Fruit fly (Drosophila melanogaster) whole organism, embryonic: ENCODE measurements around the gene CG13404.

ENCODE experiments used
- CG12219 ChIP-seq: fragments of 200-800 bp; sonication (Bioruptor generic); optimal IDR thresholded peaks from 3 replicates; lab custom pipeline; 2018; ENCODE audit warnings: missing biosample characterization, mild to moderate bottlenecking, missing genetic modification characterization
- CG12236 ChIP-seq: fragments of 200-800 bp; sonication (Bioruptor generic); optimal IDR thresholded peaks from 2 replicates; lab custom pipeline; 2016; ENCODE audit warnings: missing biosample characterization, missing genetic modification characterization
- CG12744 ChIP-seq: fragments of 200-800 bp; sonication (Bioruptor generic); optimal IDR thresholded peaks from 2 replicates; lab custom pipeline; 2016; ENCODE audit warnings: missing biosample characterization, missing genetic modification characterization
- CG14050 ChIP-seq: fragments of 200-800 bp; sonication (Bioruptor generic); IDR thresholded peaks from 3 replicates; pipeline ENCODE4 v1.3.6; 2022; ENCODE audit warnings: missing biosample characterization, missing genetic modification characterization
- CG1602 ChIP-seq: fragments of 200-800 bp; sonication (Bioruptor generic); optimal IDR thresholded peaks from 3 replicates; lab custom pipeline; 2016; ENCODE audit warnings: missing biosample characterization, missing genetic modification characterization
- CG16815 ChIP-seq: fragments of 200-800 bp; sonication (Bioruptor generic); optimal IDR thresholded peaks from 3 replicates; lab custom pipeline; 2017; ENCODE audit warnings: missing biosample characterization, mild to moderate bottlenecking, missing genetic modification characterization
- CG1792 ChIP-seq: fragments of 200-800 bp; sonication (Bioruptor generic); optimal IDR thresholded peaks from 2 replicates; lab custom pipeline; 2016; ENCODE audit warnings: missing biosample characterization, missing genetic modification characterization
- CG1832 ChIP-seq: fragments of 200-800 bp; sonication (Bioruptor generic); optimal IDR thresholded peaks from 2 replicates; lab custom pipeline; 2017; ENCODE audit warnings: missing biosample characterization, mild to moderate bottlenecking, missing genetic modification characterization, inconsistent platforms
- CG18764 ChIP-seq: fragments of 200-800 bp; sonication (Bioruptor generic); optimal IDR thresholded peaks from 3 replicates; lab custom pipeline; 2016; ENCODE audit warnings: missing biosample characterization, missing genetic modification characterization
- CG2712 ChIP-seq: fragments of 200-800 bp; optimal IDR thresholded peaks from 3 replicates; lab custom pipeline; 2019; ENCODE audit warnings: missing biosample characterization, mild to moderate bottlenecking, missing genetic modification characterization, moderate library complexity
- CG34224 ChIP-seq: fragments of 200-800 bp; sonication (Bioruptor generic); IDR thresholded peaks from 3 replicates; pipeline ENCODE4 v1.3.6; 2022; ENCODE audit warnings: missing biosample characterization, missing genetic modification characterization; ENCODE audit not compliant: partially characterized antibody
- CG4328 ChIP-seq: fragments of 200-800 bp; sonication (Bioruptor generic); optimal IDR thresholded peaks from 3 replicates; lab custom pipeline; 2017; ENCODE audit warnings: missing biosample characterization, missing genetic modification reagents, missing genetic modification characterization
- CG4617 ChIP-seq: fragments of 200-800 bp; sonication (Bioruptor generic); optimal IDR thresholded peaks from 3 replicates; lab custom pipeline; 2016; ENCODE audit warnings: missing biosample characterization, missing genetic modification characterization, borderline replicate concordance
- CG6272 ChIP-seq: fragments of 200-800 bp; sonication (Bioruptor generic); IDR thresholded peaks from 2 replicates; pipeline ENCODE4 v1.3.6; 2022; ENCODE audit warnings: missing biosample characterization, missing genetic modification characterization
- CG6854 ChIP-seq: fragments of 200-800 bp; sonication (Bioruptor generic); optimal IDR thresholded peaks from 3 replicates; lab custom pipeline; 2017; ENCODE audit warnings: missing biosample characterization, mild to moderate bottlenecking, missing genetic modification characterization
- CG7839 ChIP-seq: fragments of 200-800 bp; sonication (Bioruptor generic); optimal IDR thresholded peaks from 3 replicates; lab custom pipeline; 2018; ENCODE audit warnings: missing biosample characterization, mild to moderate bottlenecking, missing genetic modification characterization, moderate library complexity
- CG8388 ChIP-seq: fragments of 200-800 bp; sonication (Bioruptor generic); optimal IDR thresholded peaks from 2 replicates; lab custom pipeline; 2019; ENCODE audit warnings: missing biosample characterization, mild to moderate bottlenecking, missing genetic modification characterization, moderate library complexity
- CG9437 ChIP-seq: fragments of 200-800 bp; sonication (Bioruptor generic); optimal IDR thresholded peaks from 2 replicates; lab custom pipeline; 2018; ENCODE audit warnings: missing biosample characterization, mild to moderate bottlenecking, missing genetic modification characterization
- CG9817 ChIP-seq: fragments of 200-800 bp; sonication (Bioruptor generic); optimal IDR thresholded peaks from 2 replicates; lab custom pipeline; 2018; ENCODE audit warnings: missing biosample characterization, mild to moderate bottlenecking, missing genetic modification characterization, moderate library complexity
- CkIIα-i1 ChIP-seq: fragments of 200-800 bp; sonication (Bioruptor generic); IDR thresholded peaks from 2 replicates; pipeline ENCODE4 v1.3.6; 2022; ENCODE audit warnings: missing biosample characterization, missing genetic modification characterization
- Dll ChIP-seq: fragments of 200-800 bp; sonication (Bioruptor generic); IDR thresholded peaks from 4 replicates; pipeline ENCODE4 v1.3.6; 2022; ENCODE audit warnings: missing biosample characterization, missing genetic modification characterization; ENCODE audit not compliant: partially characterized antibody
- GATAe ChIP-seq: fragments of 200-800 bp; sonication (Bioruptor generic); conservative IDR thresholded peaks from 2 replicates; pipeline ENCODE4 v1.3.6; 2022; ENCODE audit warnings: missing biosample characterization, missing genetic modification characterization
- Gsc ChIP-seq: fragments of 200-800 bp; sonication (Bioruptor generic); IDR thresholded peaks from 2 replicates; pipeline ENCODE4 v1.3.6; 2022; ENCODE audit warnings: missing biosample characterization, missing genetic modification characterization
- H15 ChIP-seq: fragments of 200-800 bp; sonication (Bioruptor generic); IDR thresholded peaks from 3 replicates; pipeline ENCODE4 v1.3.6; 2022; ENCODE audit warnings: missing biosample characterization, missing genetic modification characterization
- Hmr ChIP-seq: fragments of 200-800 bp; sonication (Bioruptor generic); optimal IDR thresholded peaks from 3 replicates; lab custom pipeline; 2017; ENCODE audit warnings: mild to moderate bottlenecking, missing biosample characterization, missing genetic modification reagents, missing genetic modification characterization
- MBD-R2 ChIP-seq: fragments of 200-800 bp; sonication (Bioruptor generic); IDR thresholded peaks from 2 replicates; pipeline ENCODE4 v1.3.6; 2022; ENCODE audit warnings: missing biosample characterization, missing genetic modification characterization
- Max ChIP-seq: fragments of 200-800 bp; sonication (Bioruptor generic); optimal IDR thresholded peaks from 2 replicates; lab custom pipeline; 2016; ENCODE audit warnings: missing biosample characterization, mild to moderate bottlenecking, missing genetic modification characterization
- Med ChIP-seq: fragments of 200-800 bp; sonication (Bioruptor generic); peaks from one replicate; lab custom pipeline; 2016; ENCODE audit warnings: missing biosample characterization, missing genetic modification characterization, mild to moderate bottlenecking, inconsistent platforms, moderate library complexity
- Mes4 ChIP-seq: fragments of 200-800 bp; sonication (Bioruptor generic); optimal IDR thresholded peaks from 2 replicates; lab custom pipeline; 2016; ENCODE audit warnings: missing biosample characterization, missing genetic modification characterization
- Neu2 ChIP-seq: fragments of 200-800 bp; sonication (Bioruptor generic); optimal IDR thresholded peaks from 3 replicates; lab custom pipeline; 2016; ENCODE audit warnings: missing biosample characterization, missing genetic modification characterization, borderline replicate concordance
- PHDP ChIP-seq: fragments of 200-800 bp; sonication (Bioruptor generic); optimal IDR thresholded peaks from 3 replicates; lab custom pipeline; 2018; ENCODE audit warnings: missing biosample characterization, mild to moderate bottlenecking, missing genetic modification characterization, moderate library complexity
- Sin3A ChIP-seq: fragments of >200 bp; optimal IDR thresholded peaks from 2 replicates; lab custom pipeline; 2018
- Sry-β ChIP-seq: fragments of 200-800 bp; sonication (Bioruptor generic); optimal IDR thresholded peaks from 2 replicates; lab custom pipeline; 2018; ENCODE audit warnings: missing biosample characterization, mild to moderate bottlenecking, missing genetic modification characterization, moderate library complexity
- Sry-δ ChIP-seq: fragments of 200-800 bp; sonication (Bioruptor generic); optimal IDR thresholded peaks from 2 replicates; lab custom pipeline; 2016; ENCODE audit warnings: missing biosample characterization, missing genetic modification characterization
- Usf ChIP-seq: fragments of 200-800 bp; sonication (Bioruptor generic); optimal IDR thresholded peaks from 2 replicates; lab custom pipeline; 2017; ENCODE audit warnings: missing genotype, missing biosample characterization, missing genetic modification characterization
- Vsx1 ChIP-seq: fragments of 200-800 bp; sonication (Bioruptor generic); optimal IDR thresholded peaks from 2 replicates; lab custom pipeline; 2017; ENCODE audit warnings: missing biosample characterization, mild to moderate bottlenecking, missing genetic modification characterization, missing genetic modification reagents
- aop ChIP-seq: fragments of 200-800 bp; sonication (Bioruptor generic); IDR thresholded peaks from 2 replicates; pipeline ENCODE4 v1.3.6; 2022; ENCODE audit warnings: missing biosample characterization, missing genetic modification characterization
- bcd ChIP-seq: fragments of 200-800 bp; sonication (Bioruptor generic); optimal IDR thresholded peaks from 2 replicates; lab custom pipeline; 2017; ENCODE audit warnings: missing biosample characterization, mild to moderate bottlenecking, missing genetic modification characterization
- crc ChIP-seq: fragments of 200-800 bp; sonication (Bioruptor generic); optimal IDR thresholded peaks from 2 replicates; lab custom pipeline; 2016; ENCODE audit warnings: missing biosample characterization, missing genetic modification characterization
- cwo ChIP-seq: fragments of 200-800 bp; sonication (Bioruptor generic); optimal IDR thresholded peaks from 3 replicates; lab custom pipeline; 2017; ENCODE audit warnings: missing biosample characterization, missing genetic modification characterization, mild to moderate bottlenecking, moderate library complexity, missing genetic modification reagents
- danr ChIP-seq: fragments of 200-800 bp; sonication (Bioruptor generic); IDR thresholded peaks from 2 replicates; pipeline ENCODE4 v1.3.6; 2022; ENCODE audit warnings: missing biosample characterization, missing genetic modification characterization
- fd64A ChIP-seq: fragments of 200-800 bp; sonication (Bioruptor generic); optimal IDR thresholded peaks from 3 replicates; lab custom pipeline; 2018; ENCODE audit warnings: missing biosample characterization, mild to moderate bottlenecking, missing genetic modification characterization
- fru ChIP-seq: fragments of >200 bp; optimal IDR thresholded peaks from 2 replicates; lab custom pipeline; 2017
- kay ChIP-seq: fragments of 200-800 bp; sonication (Bioruptor generic); optimal IDR thresholded peaks from 2 replicates; lab custom pipeline; 2016; ENCODE audit warnings: missing biosample characterization, missing genetic modification characterization
- pb ChIP-seq: fragments of 200-800 bp; sonication (Bioruptor generic); optimal IDR thresholded peaks from 3 replicates; lab custom pipeline; 2016; ENCODE audit warnings: missing biosample characterization, missing genetic modification characterization
- sima ChIP-seq: fragments of 200-800 bp; sonication (Bioruptor generic); optimal IDR thresholded peaks from 2 replicates; lab custom pipeline; 2016; ENCODE audit warnings: missing biosample characterization, missing genetic modification characterization
- ssp ChIP-seq: fragments of 200-800 bp; sonication (Bioruptor generic); IDR thresholded peaks from 2 replicates; pipeline ENCODE4 v1.3.6; 2022; ENCODE audit warnings: missing biosample characterization, missing genetic modification characterization
- stc ChIP-seq: fragments of 200-800 bp; sonication (Bioruptor generic); IDR thresholded peaks from 2 replicates; pipeline ENCODE4 v1.3.6; 2022; ENCODE audit warnings: missing biosample characterization, missing genetic modification characterization
- tgo ChIP-seq: fragments of 200-800 bp; sonication (Bioruptor generic); IDR thresholded peaks from 3 replicates; pipeline ENCODE4 v1.3.6; 2022; ENCODE audit warnings: missing biosample characterization, missing genetic modification characterization
- zf30C ChIP-seq: fragments of 200-800 bp; sonication (Bioruptor generic); optimal IDR thresholded peaks from 3 replicates; lab custom pipeline; 2018; ENCODE audit warnings: missing biosample characterization, mild to moderate bottlenecking, missing genetic modification characterization
- zfh1 ChIP-seq: fragments of 200-800 bp; sonication (Bioruptor generic); IDR thresholded peaks from 3 replicates; pipeline ENCODE4 v1.3.6; 2022; ENCODE audit warnings: missing biosample characterization, missing genetic modification characterization

The CG13404 gene

dm6 chrX:14237873-14238394 lies 28.1 kb downstream of the CG13404 start, which contains the start of the genes Fbxl4 and Dus2 (continued):
- TF ChIP-seq fd64A: peak; percentile 49
- TF ChIP-seq CG9817 (tag; lab: Kevin White, UChicago): peak; percentile 91
- TF ChIP-seq CG1792 (GFP tag; lab: Kevin White, UChicago): peak; percentile 99
- no peak for TF ChIP-seq CG1832
- TF ChIP-seq zf30C (GFP tag; lab: Kevin White, UChicago): peak; percentile 74
- TF ChIP-seq Max (GFP tag; lab: Kevin White, UChicago): peak; percentile 92
- TF ChIP-seq CG16815 (GFP tag; lab: Kevin White, UChicago): peak; percentile 94
- peak; percentile 73 for TF ChIP-seq sima (GFP tag; lab: Kevin White, UChicago)
- TF ChIP-seq CG18764 (GFP tag; lab: Kevin White, UChicago): peak; percentile 97
- TF ChIP-seq fru (lab: Kevin White, UChicago): no peak
- TF ChIP-seq GATAe (GFP tag; lab: Robert Waterston, UW): peak; percentile 74
- peak; percentile 94 for TF ChIP-seq zfh1 (GFP tag; lab: Robert Waterston, UW)
- TF ChIP-seq CG1602: peak; percentile 94
- TF ChIP-seq CkIIα-i1 (GFP tag; lab: Robert Waterston, UW): peak; percentile 70
- TF ChIP-seq CG12219 (GFP tag; lab: Kevin White, UChicago): peak; percentile 83
- TF ChIP-seq CG34224 (GFP tag; lab: Robert Waterston, UW): no peak
- peak; percentile 80 for TF ChIP-seq Gsc (GFP tag; lab: Robert Waterston, UW)
- peak; percentile 91 for TF ChIP-seq H15 (GFP tag; lab: Robert Waterston, UW)
- peak; percentile 93 for TF ChIP-seq CG7839
- peak; percentile 88 for TF ChIP-seq kay (GFP tag; lab: Kevin White, UChicago)
- TF ChIP-seq ssp (GFP tag; lab: Robert Waterston, UW): peak; percentile 85
- TF ChIP-seq crc (GFP tag; lab: Kevin White, UChicago): peak; percentile 49
- peak; percentile 81 for TF ChIP-seq danr (GFP tag; lab: Robert Waterston, UW)
- peak; percentile 84 for TF ChIP-seq CG9437 (GFP tag; lab: Kevin White, UChicago)
- TF ChIP-seq CG4617: peak; percentile 76
- TF ChIP-seq Neu2 (GFP tag; lab: Kevin White, UChicago): peak; percentile 38
- peak; percentile 87 for TF ChIP-seq CG12744 (GFP tag; lab: Kevin White, UChicago)
- TF ChIP-seq CG12236: peak; percentile 70
- TF ChIP-seq Mes4 (GFP tag; lab: Kevin White, UChicago): peak; percentile 89
- peak; percentile 82 for TF ChIP-seq CG14050
- peak; percentile 42 for TF ChIP-seq Sry-β (GFP tag; lab: Kevin White, UChicago)
- TF ChIP-seq PHDP (tag; lab: Kevin White, UChicago): peak; percentile 91
- TF ChIP-seq Dll (GFP tag; lab: Robert Waterston, UW): 0 out of 4 replicates have a peak, but pooled peaks have one; percentile 61
- TF ChIP-seq CG4328 (GFP tag; lab: Kevin White, UChicago): peak; percentile 89
- TF ChIP-seq Med (GFP tag; lab: Kevin White, UChicago): peak; percentile 99
- TF ChIP-seq Hmr (GFP tag; lab: Kevin White, UChicago): peak; percentile 88
- peak; percentile 87 for TF ChIP-seq stc (GFP tag; lab: Robert Waterston, UW)
- TF ChIP-seq aop (GFP tag; lab: Robert Waterston, UW): peak; percentile 81
- TF ChIP-seq MBD-R2 (GFP tag; lab: Robert Waterston, UW): peak; percentile 86
- TF ChIP-seq Sry-δ (GFP tag; lab: Kevin White, UChicago): peak; percentile 66
- TF ChIP-seq CG8388 (GFP tag; lab: Kevin White, UChicago): peak; percentile 85
- TF ChIP-seq CG6272 (GFP tag; lab: Robert Waterston, UW): peak; percentile 92
- TF ChIP-seq tgo (GFP tag; lab: Robert Waterston, UW): peak; percentile 92
- TF ChIP-seq CG6854 (GFP tag; lab: Kevin White, UChicago): peak; percentile 74
- peak; percentile 86 for TF ChIP-seq Usf (GFP tag; lab: Kevin White, UChicago)
- TF ChIP-seq pb (GFP tag; lab: Kevin White, UChicago): peak; percentile 73
- peak; percentile 35 for TF ChIP-seq Sin3A (lab: Kevin White, UChicago)
- TF ChIP-seq cwo: peak; percentile 79
- TF ChIP-seq bcd (GFP tag; lab: Kevin White, UChicago): peak; percentile 93
- TF ChIP-seq CG2712 (tag; lab: Kevin White, UChicago): peak; percentile 93
- no peak for TF ChIP-seq Vsx1 (GFP tag; lab: Kevin White, UChicago)
